Fruit fly (Drosophila melanogaster) whole organism, embryonic: Measurements from ENCODE around the gene TwdlQ.

Experiments
- CG10147 ChIP-seq: fragments of 200-800 bp; sonication (Bioruptor generic); optimal IDR thresholded peaks from 2 replicates; lab custom pipeline; 2019; ENCODE audit warnings: missing biosample characterization, mild to moderate bottlenecking, missing genetic modification characterization, moderate library complexity
- CG10321 ChIP-seq: fragments of 200-800 bp; sonication (Bioruptor generic); IDR thresholded peaks from 2 replicates; pipeline ENCODE4 v1.3.6; 2022; ENCODE audit warnings: missing biosample characterization, missing genetic modification characterization
- CG10543 ChIP-seq: fragments of 200-800 bp; sonication (Bioruptor generic); optimal IDR thresholded peaks from 3 replicates; lab custom pipeline; 2017; ENCODE audit warnings: missing biosample characterization, mild to moderate bottlenecking, missing genetic modification characterization, moderate library complexity
- CG11504 ChIP-seq: fragments of 200-800 bp; sonication (Bioruptor generic); optimal IDR thresholded peaks from 3 replicates; lab custom pipeline; 2019; ENCODE audit warnings: missing biosample characterization, mild to moderate bottlenecking, missing genetic modification characterization, moderate library complexity
- CG11560 ChIP-seq: fragments of 200-800 bp; sonication (Bioruptor generic); IDR thresholded peaks from 3 replicates; pipeline ENCODE4 v1.3.6; 2022; ENCODE audit warnings: missing biosample characterization, missing genetic modification characterization
- CG13296 ChIP-seq: fragments of 200-800 bp; sonication (Bioruptor generic); optimal IDR thresholded peaks from 3 replicates; lab custom pipeline; 2018; ENCODE audit warnings: missing biosample characterization, mild to moderate bottlenecking, missing genetic modification characterization
- CG13624 ChIP-seq: fragments of 200-800 bp; sonication (Bioruptor generic); optimal IDR thresholded peaks from 2 replicates; lab custom pipeline; 2016; ENCODE audit warnings: missing biosample characterization, missing genetic modification characterization
- CG15514 ChIP-seq: fragments of 200-800 bp; sonication (Bioruptor generic); optimal IDR thresholded peaks from 3 replicates; lab custom pipeline; 2017; ENCODE audit warnings: missing biosample characterization, missing genetic modification characterization, mild to moderate bottlenecking, moderate library complexity, missing genetic modification reagents
- CG15696 ChIP-seq: fragments of 200-800 bp; sonication (Bioruptor generic); optimal IDR thresholded peaks from 2 replicates; lab custom pipeline; 2019; ENCODE audit warnings: missing biosample characterization, mild to moderate bottlenecking, missing genetic modification characterization, moderate library complexity
- CG1603 ChIP-seq: fragments of 200-800 bp; sonication (Bioruptor generic); optimal IDR thresholded peaks from 2 replicates; lab custom pipeline; 2019; ENCODE audit warnings: missing biosample characterization, mild to moderate bottlenecking, missing genetic modification characterization, moderate library complexity
- CG16813 ChIP-seq: fragments of 200-800 bp; sonication (Bioruptor generic); IDR thresholded peaks from 3 replicates; pipeline ENCODE4 v1.3.6; 2022; ENCODE audit warnings: missing biosample characterization, missing genetic modification characterization; ENCODE audit not compliant: partially characterized antibody
- CG18599 ChIP-seq: fragments of 200-800 bp; sonication (Bioruptor generic); optimal IDR thresholded peaks from 3 replicates; lab custom pipeline; 2017; ENCODE audit warnings: missing biosample characterization, missing genetic modification characterization, mild to moderate bottlenecking, moderate library complexity, missing genetic modification reagents
- CG2116 ChIP-seq: fragments of 200-800 bp; sonication (Bioruptor generic); optimal IDR thresholded peaks from 3 replicates; lab custom pipeline; 2018; ENCODE audit warnings: missing biosample characterization, mild to moderate bottlenecking, missing genetic modification characterization
- CG2678 ChIP-seq: fragments of 200-800 bp; sonication (Bioruptor generic); optimal IDR thresholded peaks from 3 replicates; lab custom pipeline; 2019; ENCODE audit warnings: missing biosample characterization, mild to moderate bottlenecking, missing genetic modification characterization, moderate library complexity
- CG4820 ChIP-seq: fragments of 200-800 bp; sonication (Bioruptor generic); optimal IDR thresholded peaks from 3 replicates; lab custom pipeline; 2016; ENCODE audit warnings: missing biosample characterization, missing genetic modification characterization
- CG6272 ChIP-seq: fragments of 200-800 bp; sonication (Bioruptor generic); IDR thresholded peaks from 2 replicates; pipeline ENCODE4 v1.3.6; 2022; ENCODE audit warnings: missing biosample characterization, missing genetic modification characterization
- CG6654 ChIP-seq: fragments of 200-800 bp; sonication (Bioruptor generic); optimal IDR thresholded peaks from 2 replicates; lab custom pipeline; 2017; ENCODE audit warnings: missing biosample characterization, mild to moderate bottlenecking, missing genetic modification characterization
- CG6791 ChIP-seq: fragments of 200-800 bp; sonication (Bioruptor generic); IDR thresholded peaks from 3 replicates; pipeline ENCODE4 v1.3.6; 2022; ENCODE audit warnings: missing biosample characterization, missing genetic modification characterization; ENCODE audit not compliant: partially characterized antibody
- CG9215 ChIP-seq: fragments of 200-800 bp; sonication (Bioruptor generic); IDR thresholded peaks from 2 replicates; pipeline ENCODE4 v1.3.6; 2022; ENCODE audit warnings: missing biosample characterization, missing genetic modification characterization
- CG9817 ChIP-seq: fragments of 200-800 bp; sonication (Bioruptor generic); optimal IDR thresholded peaks from 2 replicates; lab custom pipeline; 2018; ENCODE audit warnings: missing biosample characterization, mild to moderate bottlenecking, missing genetic modification characterization, moderate library complexity
- CHES-1-like ChIP-seq: fragments of 200-800 bp; sonication (Bioruptor generic); optimal IDR thresholded peaks from 2 replicates; lab custom pipeline; 2016; ENCODE audit warnings: missing biosample characterization, missing genetic modification characterization
- Camta ChIP-seq: fragments of 200-800 bp; sonication (Bioruptor generic); optimal IDR thresholded peaks from 2 replicates; lab custom pipeline; 2016; ENCODE audit warnings: missing biosample characterization, missing genetic modification characterization
- Dbx ChIP-seq: fragments of 200-800 bp; sonication (Bioruptor generic); IDR thresholded peaks from 3 replicates; pipeline ENCODE4 v1.3.6; 2022; ENCODE audit warnings: missing biosample characterization, missing genetic modification characterization
- Deaf1 ChIP-seq: fragments of 200-800 bp; optimal IDR thresholded peaks from 3 replicates; lab custom pipeline; 2019; ENCODE audit warnings: missing biosample characterization, mild to moderate bottlenecking, missing genetic modification characterization, moderate library complexity
- Fer1 ChIP-seq: fragments of 200-800 bp; sonication (Bioruptor generic); optimal IDR thresholded peaks from 2 replicates; lab custom pipeline; 2017; ENCODE audit warnings: missing biosample characterization, mild to moderate bottlenecking, missing genetic modification characterization
- Fer3 ChIP-seq: fragments of 200-800 bp; sonication (Bioruptor generic); optimal IDR thresholded peaks from 2 replicates; lab custom pipeline; 2018; ENCODE audit warnings: missing biosample characterization, mild to moderate bottlenecking, missing genetic modification characterization, moderate library complexity
- Hr51 ChIP-seq, 2 experiments: fragments of 200-800 bp; sonication (Bioruptor generic); optimal IDR thresholded peaks; 2 replicates in 1 of 2; 3 replicates in 1 of 2; lab custom pipeline; 2016 to 2018; ENCODE audit warnings: missing biosample characterization in 2 of 2, missing genetic modification characterization in 2 of 2, mild to moderate bottlenecking in 1 of 2, moderate library complexity in 1 of 2
- Meics ChIP-seq: fragments of 200-800 bp; sonication (Bioruptor generic); optimal IDR thresholded peaks from 2 replicates; lab custom pipeline; 2017; ENCODE audit warnings: missing biosample characterization, mild to moderate bottlenecking, missing genetic modification characterization
- Sin3A ChIP-seq: fragments of >200 bp; optimal IDR thresholded peaks from 2 replicates; lab custom pipeline; 2018
- Six4 ChIP-seq: fragments of 200-800 bp; sonication (Bioruptor generic); optimal IDR thresholded peaks from 2 replicates; lab custom pipeline; 2016; ENCODE audit warnings: missing biosample characterization, missing genetic modification characterization
- Sox100B ChIP-seq: fragments of 200-800 bp; sonication (Bioruptor generic); optimal IDR thresholded peaks from 3 replicates; lab custom pipeline; 2018; ENCODE audit warnings: missing biosample characterization, mild to moderate bottlenecking, missing genetic modification characterization
- Sry-β ChIP-seq: fragments of 200-800 bp; sonication (Bioruptor generic); optimal IDR thresholded peaks from 2 replicates; lab custom pipeline; 2018; ENCODE audit warnings: missing biosample characterization, mild to moderate bottlenecking, missing genetic modification characterization, moderate library complexity
- Vsx1 ChIP-seq: fragments of 200-800 bp; sonication (Bioruptor generic); optimal IDR thresholded peaks from 2 replicates; lab custom pipeline; 2017; ENCODE audit warnings: missing biosample characterization, mild to moderate bottlenecking, missing genetic modification characterization, missing genetic modification reagents
- abd-A ChIP-seq: fragments of 200-800 bp; sonication (Bioruptor generic); optimal IDR thresholded peaks from 3 replicates; lab custom pipeline; 2019; ENCODE audit warnings: missing biosample characterization, mild to moderate bottlenecking, missing genetic modification characterization, moderate library complexity
- al ChIP-seq: fragments of 200-800 bp; sonication (Bioruptor generic); IDR thresholded peaks from 2 replicates; pipeline ENCODE4 v1.3.6; 2022; ENCODE audit warnings: missing biosample characterization, missing genetic modification characterization
- dimm ChIP-seq: fragments of 200-800 bp; sonication (Bioruptor generic); IDR thresholded peaks from 2 replicates; pipeline ENCODE4 v1.3.6; 2022; ENCODE audit warnings: missing biosample characterization, missing genetic modification characterization
- dmrt99B ChIP-seq: fragments of 200-800 bp; sonication (Bioruptor generic); optimal IDR thresholded peaks from 2 replicates; lab custom pipeline; 2018; ENCODE audit warnings: missing biosample characterization, mild to moderate bottlenecking, missing genetic modification characterization, moderate library complexity
- esg ChIP-seq: fragments of 200-800 bp; sonication (Bioruptor generic); conservative IDR thresholded peaks from 2 replicates; pipeline ENCODE4 v1.3.6; 2022; ENCODE audit warnings: missing biosample characterization, missing genetic modification characterization
- eve ChIP-seq, 2 experiments: fragments of >200 bp; optimal IDR thresholded peaks; 2 replicates each; lab custom pipeline; 2017; ENCODE audit warnings: missing biosample characterization in 2 of 2, missing genetic modification characterization in 2 of 2
- fru ChIP-seq: fragments of >200 bp; optimal IDR thresholded peaks from 2 replicates; lab custom pipeline; 2017
- grau ChIP-seq: fragments of 200-800 bp; optimal IDR thresholded peaks from 3 replicates; lab custom pipeline; 2019; ENCODE audit warnings: missing biosample characterization, mild to moderate bottlenecking, missing genetic modification characterization, moderate library complexity
- gro ChIP-seq: fragments of 200-800 bp; sonication (Bioruptor generic); optimal IDR thresholded peaks from 2 replicates; lab custom pipeline; 2016; ENCODE audit warnings: missing biosample characterization, missing genetic modification characterization
- prd ChIP-seq, 3 experiments: fragments of >200 bp in 2 of 3; fragments of 200-800 bp in 1 of 3; sonication (Bioruptor generic) in 1 of 3; optimal IDR thresholded peaks in 2 of 3; IDR thresholded peaks in 1 of 3; 2 replicates in 2 of 3; 3 replicates in 1 of 3; pipeline versions ENCODE4 v1.3.6 to Lab custom; 2017 to 2022; ENCODE audit warnings: missing biosample characterization in 1 of 3, missing genetic modification characterization in 1 of 3
- ranshi ChIP-seq: fragments of 200-800 bp; sonication (Bioruptor generic); IDR thresholded peaks from 2 replicates; pipeline ENCODE4 v1.3.6; 2022; ENCODE audit warnings: missing biosample characterization, missing genetic modification characterization
- repo ChIP-seq: fragments of 200-800 bp; sonication (Bioruptor generic); optimal IDR thresholded peaks from 2 replicates; lab custom pipeline; 2016; ENCODE audit warnings: missing biosample characterization, missing genetic modification characterization
- row ChIP-seq: fragments of 200-800 bp; sonication (Bioruptor generic); IDR thresholded peaks from 3 replicates; pipeline ENCODE4 v1.3.6; 2022; ENCODE audit warnings: missing biosample characterization, missing genetic modification characterization
- sima ChIP-seq: fragments of 200-800 bp; sonication (Bioruptor generic); optimal IDR thresholded peaks from 2 replicates; lab custom pipeline; 2016; ENCODE audit warnings: missing biosample characterization, missing genetic modification characterization
- sug ChIP-seq: fragments of 200-800 bp; optimal IDR thresholded peaks from 2 replicates; lab custom pipeline; 2019; ENCODE audit warnings: missing biosample characterization, mild to moderate bottlenecking, missing genetic modification characterization, moderate library complexity
- tup ChIP-seq: fragments of 200-800 bp; sonication (Bioruptor generic); optimal IDR thresholded peaks from 2 replicates; lab custom pipeline; 2016; ENCODE audit warnings: missing biosample characterization, mild to moderate bottlenecking, missing genetic modification characterization, moderate library complexity
- vvl ChIP-seq: fragments of 200-800 bp; sonication (Bioruptor generic); IDR thresholded peaks from 2 replicates; pipeline ENCODE4 v1.3.6; 2022; ENCODE audit warnings: missing biosample characterization, missing genetic modification characterization

The TwdlQ gene

DNA sequence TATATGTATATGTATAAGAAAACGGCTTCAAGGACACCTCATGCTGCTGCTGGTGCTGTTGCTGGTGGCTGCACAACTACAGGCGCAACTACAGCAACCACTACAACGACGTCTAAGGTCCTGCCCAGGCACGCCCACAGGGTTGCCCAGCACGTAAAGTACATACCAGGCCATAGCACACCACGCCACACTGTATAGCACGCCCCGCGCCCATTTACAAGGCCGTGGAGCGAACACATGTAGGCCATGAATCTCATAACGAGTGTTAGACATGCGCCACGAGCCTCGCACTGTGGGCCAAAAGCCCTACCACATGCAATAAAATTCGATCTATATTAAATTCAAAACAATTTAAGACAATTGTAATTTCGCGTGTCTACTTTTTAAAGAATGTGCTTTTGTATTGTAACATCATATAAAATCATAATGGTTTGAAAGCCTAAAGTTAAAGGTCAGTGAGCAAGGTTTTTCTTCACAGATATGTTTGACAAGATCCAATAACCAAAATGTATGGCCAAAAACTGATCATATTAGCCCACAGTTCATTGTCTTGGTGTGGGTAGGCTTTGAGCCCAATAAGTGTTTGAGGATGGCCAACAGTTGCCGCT lies 21.8 kb downstream of the TwdlQ start (continued):
- TF ChIP-seq Camta (GFP tag; lab: Kevin White, UChicago) (no peak), vvl (GFP tag; lab: Robert Waterston, UW) (no peak), CG9817 (peak; percentile 6), Meics (GFP tag; lab: Kevin White, UChicago) (peak; percentile 59), CG6791 (no peak), Hr51 (GFP tag; optimal IDR thresholded peaks at IDR 0.05; lab: Kevin White, UChicago) (peak in 1 of 2 experiments; percentile 26), CG15696 (tag; lab: Kevin White, UChicago) (no peak), CG10543 (GFP tag; lab: Kevin White, UChicago) (peak; percentile 14), dmrt99B (tag; lab: Kevin White, UChicago) (peak; percentile 37), CG10147 (GFP tag; lab: Kevin White, UChicago) (peak; percentile 27), CG18599 (GFP tag; lab: Kevin White, UChicago) (peak; percentile 73), CG15514 (GFP tag; lab: Kevin White, UChicago) (no peak), abd-A (tag; lab: Kevin White, UChicago) (peak; percentile 63), grau (peak; percentile 33), CG11504 (peak; percentile 48), Sin3A (lab: Kevin White, UChicago) (no peak), row (0 out of 3 replicates have a peak, but pooled peaks have one; percentile 30), Sry-β (GFP tag; lab: Kevin White, UChicago) (no peak), ranshi (GFP tag; lab: Robert Waterston, UW) (no peak), tup (GFP tag; lab: Kevin White, UChicago) (no peak), sug (tag; lab: Kevin White, UChicago) (no peak), CG9215 (GFP tag; lab: Robert Waterston, UW) (no peak), sima (GFP tag; lab: Kevin White, UChicago) (no peak), repo (GFP tag; lab: Kevin White, UChicago) (no peak), CG13296 (GFP tag; lab: Kevin White, UChicago) (peak; percentile 18), CHES-1-like (GFP tag; lab: Kevin White, UChicago) (no peak), CG11560 (tag; lab: Robert Waterston, UW) (no peak), dimm (GFP tag; lab: Robert Waterston, UW) (no peak), CG16813 (GFP tag; lab: Robert Waterston, UW) (no peak), eve (GFP tag; optimal IDR thresholded peaks at IDR 0.05; lab: Kevin White, UChicago) (no peak), prd (optimal IDR thresholded peaks at IDR 0.05; lab: Kevin White, UChicago) (no peak), prd (GFP tag; IDR thresholded peaks at IDR 0.05; lab: Robert Waterston, UW) (no peak), CG6272 (GFP tag; lab: Robert Waterston, UW) (no peak), Fer3 (peak; percentile 13), Fer1 (GFP tag; lab: Kevin White, UChicago) (peak; percentile 63), Vsx1 (GFP tag; lab: Kevin White, UChicago) (no peak), fru (lab: Kevin White, UChicago) (no peak), Deaf1 (peak; percentile 6), CG2116 (GFP tag; lab: Kevin White, UChicago) (no peak), Dbx (0 out of 3 replicates have a peak, but pooled peaks have one; percentile 30), Sox100B (GFP tag; lab: Kevin White, UChicago) (peak; percentile 13), CG13624 (no peak), esg (GFP tag; lab: Robert Waterston, UW) (no peak), gro (GFP tag; lab: Kevin White, UChicago) (peak; percentile 3), CG10321 (GFP tag; lab: Robert Waterston, UW) (no peak), al (GFP tag; lab: Robert Waterston, UW) (no peak), CG2678 (tag; lab: Kevin White, UChicago) (peak; percentile 66), CG6654 (no peak), Six4 (GFP tag; lab: Kevin White, UChicago) (no peak), CG4820 (GFP tag; lab: Kevin White, UChicago) (no peak), CG1603 (no peak)
